Worm (Caenorhabditis elegans): ENCODE results near the gene F10G7.12.

The F10G7.12 gene

DNA sequence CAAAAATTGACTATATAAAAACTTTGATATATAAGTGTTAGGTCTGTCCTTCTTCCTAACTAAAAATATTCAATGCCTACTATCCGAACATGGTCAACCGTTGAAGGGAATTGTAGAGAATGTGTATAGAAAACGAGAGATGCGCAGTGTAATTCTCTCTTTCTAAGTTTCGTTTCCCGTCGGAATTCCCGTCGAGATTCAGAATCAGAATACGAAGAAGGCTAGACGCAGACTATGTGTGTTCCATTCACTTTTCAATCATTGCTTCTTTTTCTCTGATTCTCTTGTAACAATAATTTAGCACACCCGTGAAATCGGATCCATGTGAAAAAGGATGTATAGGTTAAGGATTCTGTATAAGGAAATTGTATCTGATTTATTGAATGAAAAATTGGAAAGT lies 44.9 kb downstream of the F10G7.12 start:
- TF ChIP-seq ref-1 (GFP tag; conservative IDR thresholded peaks at IDR 0.05): no peak
- no peak for TF ChIP-seq med-1 (GFP tag; optimal IDR thresholded peaks at IDR 0.05; ENCODE audit: insufficient read depth)
- TF ChIP-seq tab-1 (GFP tag; IDR thresholded peaks at IDR 0.05): no peak
- no peak for TF ChIP-seq T22C8.4 (GFP tag; IDR thresholded peaks at IDR 0.05)
- TF ChIP-seq flt-1 (GFP tag; IDR thresholded peaks at IDR 0.05): no peak
- TF ChIP-seq klf-2 (GFP tag; conservative IDR thresholded peaks at IDR 0.05): no peak
- TF ChIP-seq cog-1 (tag; optimal IDR thresholded peaks at IDR 0.05): no peak
- no peak for TF ChIP-seq ztf-29 (GFP tag; IDR thresholded peaks at IDR 0.05)
- no peak for TF ChIP-seq ztf-23 (GFP tag; IDR thresholded peaks at IDR 0.05)

DNA sequence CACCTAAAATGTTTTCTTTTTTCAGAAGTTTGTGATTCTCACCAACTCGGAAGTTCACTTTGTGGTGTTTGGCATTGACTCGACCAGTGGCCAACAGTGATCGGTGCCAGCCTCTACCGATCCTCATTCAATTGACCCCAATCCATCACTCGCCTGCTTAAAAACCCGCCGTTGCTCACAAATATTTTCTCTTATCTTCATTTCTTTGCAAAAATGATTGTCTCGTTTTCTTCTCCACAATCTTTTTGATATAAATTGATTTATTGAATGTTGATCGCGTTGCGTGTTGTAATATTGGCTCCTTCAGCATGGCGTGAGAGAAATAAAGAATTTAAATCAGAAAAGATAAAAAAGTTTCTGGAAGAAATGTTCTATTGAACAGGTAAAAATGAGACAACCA lies 47.0 kb downstream of the F10G7.12 start:
- TF ChIP-seq ztf-29 (GFP tag; IDR thresholded peaks at IDR 0.05) (no peak), ref-1 (GFP tag; conservative IDR thresholded peaks at IDR 0.05) (no peak), T22C8.4 (GFP tag; IDR thresholded peaks at IDR 0.05) (no peak), tab-1 (GFP tag; IDR thresholded peaks at IDR 0.05) (no peak), flt-1 (GFP tag; IDR thresholded peaks at IDR 0.05) (no peak), ztf-23 (GFP tag; IDR thresholded peaks at IDR 0.05) (no peak), med-1 (GFP tag; optimal IDR thresholded peaks at IDR 0.05; ENCODE audit: insufficient read depth) (no peak), cog-1 (tag; optimal IDR thresholded peaks at IDR 0.05) (no peak), klf-2 (GFP tag; conservative IDR thresholded peaks at IDR 0.05) (no peak)

DNA sequence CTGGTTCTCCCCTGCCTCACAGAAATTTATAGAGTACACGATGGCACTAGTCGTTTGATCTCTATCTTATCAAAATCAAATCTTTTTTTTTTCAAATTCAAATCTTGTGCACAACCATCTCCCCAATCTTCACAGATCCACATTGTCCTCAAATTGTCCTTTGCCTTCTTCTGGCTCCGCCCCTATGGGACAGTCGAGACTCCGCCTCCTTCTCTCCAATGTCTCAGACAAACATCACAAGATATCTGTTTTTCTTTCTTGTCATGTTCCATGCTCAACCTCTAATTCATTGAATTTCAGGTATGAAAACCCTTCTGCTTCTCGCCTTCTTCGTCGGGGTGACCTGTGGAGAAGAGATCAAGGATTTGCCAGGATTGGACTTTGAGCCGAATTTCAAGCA lies 47.8 kb downstream of the F10G7.12 start, which contains the start of gene ctsa-1.1:
ctsa-1.1 (plus strand) TSS at position 301 of the 400 bp plus-strand sequence.
- TF ChIP-seq ztf-23 (GFP tag; IDR thresholded peaks at IDR 0.05): no peak
- no peak for TF ChIP-seq ref-1 (GFP tag; conservative IDR thresholded peaks at IDR 0.05)

DNA sequence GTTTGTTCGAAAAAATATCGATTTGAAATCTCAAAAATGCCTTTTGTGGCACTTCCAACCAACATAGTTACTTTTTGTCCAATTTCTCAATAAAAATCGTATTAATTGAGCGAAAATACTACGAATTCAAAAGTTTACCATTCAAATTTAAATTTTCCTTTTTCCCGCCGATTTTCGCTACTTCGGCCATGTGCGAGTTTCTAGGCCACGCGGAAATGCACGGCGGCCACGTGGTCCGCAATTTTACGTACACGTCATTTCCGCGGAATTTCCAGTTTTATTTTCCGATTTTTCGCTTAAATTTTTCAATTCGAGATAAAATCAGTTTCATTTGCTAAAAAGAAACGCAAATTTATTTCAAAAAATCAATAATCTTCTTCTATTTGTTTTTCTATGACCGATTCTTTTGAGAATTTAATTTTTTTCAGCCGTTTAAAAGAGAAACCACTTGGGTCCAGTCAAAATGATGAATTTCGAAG lies 50.4 kb downstream of the F10G7.12 start, which contains the start of gene eas-1:
eas-1 (plus strand) TSS at position 429 of the 479 bp plus-strand sequence.
- no peak for TF ChIP-seq ref-1 (GFP tag; conservative IDR thresholded peaks at IDR 0.05)
- TF ChIP-seq klf-2 (GFP tag; conservative IDR thresholded peaks at IDR 0.05): peak; percentile 62; the same call in 1 of the 2 replicates
- no peak for TF ChIP-seq ztf-29 (GFP tag; IDR thresholded peaks at IDR 0.05)
- no peak for TF ChIP-seq cog-1 (tag; optimal IDR thresholded peaks at IDR 0.05)
- TF ChIP-seq tab-1 (GFP tag; IDR thresholded peaks at IDR 0.05): peak; percentile 21; the same call in 1 of the 2 replicates
- TF ChIP-seq T22C8.4 (GFP tag; IDR thresholded peaks at IDR 0.05): no peak
- no peak for TF ChIP-seq med-1 (GFP tag; optimal IDR thresholded peaks at IDR 0.05; ENCODE audit: insufficient read depth)
- no peak for TF ChIP-seq ztf-23 (GFP tag; IDR thresholded peaks at IDR 0.05)
- TF ChIP-seq flt-1 (GFP tag; IDR thresholded peaks at IDR 0.05): peak; percentile 68
